Fruit fly (Drosophila melanogaster): ENCODE data around the gene Tom70.
A peak's percentile ranks its signal among the peaks of the same experiment; 100 is the strongest.

Gene Tom70

dm6 chr2L:12030552-12031131, 7.7 kb downstream of the Tom70 start:
- no peak for TF ChIP-seq Dll (optimal IDR thresholded peaks at IDR 0.05)
- no peak for TF ChIP-seq pan (optimal IDR thresholded peaks at IDR 0.05)
- no peak for TF ChIP-seq EcR (GFP tag; optimal IDR thresholded peaks at IDR 0.05)
- TF ChIP-seq psq (optimal IDR thresholded peaks at IDR 0.05): no peak
- TF ChIP-seq CG8478 (optimal IDR thresholded peaks at IDR 0.05): no peak
- no peak for TF ChIP-seq usp (GFP tag; optimal IDR thresholded peaks at IDR 0.05)

dm6 chr2L:12029594-12030197, 8.6 kb downstream of the Tom70 start:
- no peak for TF ChIP-seq psq (optimal IDR thresholded peaks at IDR 0.05)
- no peak for TF ChIP-seq Dll (optimal IDR thresholded peaks at IDR 0.05)
- no peak for TF ChIP-seq CG8478 (optimal IDR thresholded peaks at IDR 0.05)
- no peak for TF ChIP-seq EcR (GFP tag; optimal IDR thresholded peaks at IDR 0.05)
- no peak for TF ChIP-seq pan (optimal IDR thresholded peaks at IDR 0.05)
- TF ChIP-seq usp (GFP tag; optimal IDR thresholded peaks at IDR 0.05): no peak

- TF ChIP-seq EcR (GFP tag; optimal IDR thresholded peaks at IDR 0.05) (no peak), pan (optimal IDR thresholded peaks at IDR 0.05) (no peak), psq (optimal IDR thresholded peaks at IDR 0.05) (no peak), usp (GFP tag; optimal IDR thresholded peaks at IDR 0.05) (no peak), CG8478 (optimal IDR thresholded peaks at IDR 0.05) (no peak), Dll (optimal IDR thresholded peaks at IDR 0.05) (no peak)
Observed at dm6 chr2L:12028808-12029207, 9.5 kb downstream of the Tom70 start.

dm6 chr2L:12028102-12028501, 10.2 kb downstream of the Tom70 start:
- TF ChIP-seq Dll (optimal IDR thresholded peaks at IDR 0.05): no peak
- TF ChIP-seq psq (optimal IDR thresholded peaks at IDR 0.05): no peak
- no peak for TF ChIP-seq usp (GFP tag; optimal IDR thresholded peaks at IDR 0.05)
- no peak for TF ChIP-seq pan (optimal IDR thresholded peaks at IDR 0.05)
- TF ChIP-seq EcR (GFP tag; optimal IDR thresholded peaks at IDR 0.05): no peak
- TF ChIP-seq CG8478 (optimal IDR thresholded peaks at IDR 0.05): no peak

- TF ChIP-seq CG8478 (optimal IDR thresholded peaks at IDR 0.05): no peak
- TF ChIP-seq usp (GFP tag; optimal IDR thresholded peaks at IDR 0.05): no peak
- no peak for TF ChIP-seq psq (optimal IDR thresholded peaks at IDR 0.05)
- no peak for TF ChIP-seq EcR (GFP tag; optimal IDR thresholded peaks at IDR 0.05)
- TF ChIP-seq pan (optimal IDR thresholded peaks at IDR 0.05): no peak
- no peak for TF ChIP-seq Dll (optimal IDR thresholded peaks at IDR 0.05)
Observed at dm6 chr2L:12027435-12027834, 10.9 kb downstream of the Tom70 start, which contains the start of gene dmGlut. Gene dmGlut (plus strand): TSS chr2L:12027438.

dm6 chr2L:12026458-12027431, 11.6 kb downstream of the Tom70 start:
- TF ChIP-seq psq (optimal IDR thresholded peaks at IDR 0.05) (no peak), EcR (GFP tag; optimal IDR thresholded peaks at IDR 0.05) (no peak), usp (GFP tag; optimal IDR thresholded peaks at IDR 0.05) (no peak), CG8478 (optimal IDR thresholded peaks at IDR 0.05) (no peak), Dll (optimal IDR thresholded peaks at IDR 0.05) (no peak), pan (optimal IDR thresholded peaks at IDR 0.05) (no peak)

dm6 chr2L:12025505-12025904, 12.8 kb downstream of the Tom70 start:
- no peak for TF ChIP-seq Dll (optimal IDR thresholded peaks at IDR 0.05)
- TF ChIP-seq usp (GFP tag; optimal IDR thresholded peaks at IDR 0.05): no peak
- no peak for TF ChIP-seq psq (optimal IDR thresholded peaks at IDR 0.05)
- TF ChIP-seq pan (optimal IDR thresholded peaks at IDR 0.05): no peak
- no peak for TF ChIP-seq CG8478 (optimal IDR thresholded peaks at IDR 0.05)
- TF ChIP-seq EcR (GFP tag; optimal IDR thresholded peaks at IDR 0.05): no peak

dm6 chr2L:12024104-12024503, 14.2 kb downstream of the Tom70 start:
- no peak for TF ChIP-seq usp (GFP tag; optimal IDR thresholded peaks at IDR 0.05)
- TF ChIP-seq Dll (optimal IDR thresholded peaks at IDR 0.05): no peak
- no peak for TF ChIP-seq pan (optimal IDR thresholded peaks at IDR 0.05)
- TF ChIP-seq EcR (GFP tag; optimal IDR thresholded peaks at IDR 0.05): no peak
- TF ChIP-seq CG8478 (optimal IDR thresholded peaks at IDR 0.05): no peak
- no peak for TF ChIP-seq psq (optimal IDR thresholded peaks at IDR 0.05)

- TF ChIP-seq CG8478 (optimal IDR thresholded peaks at IDR 0.05): no peak
- no peak for TF ChIP-seq psq (optimal IDR thresholded peaks at IDR 0.05)
- no peak for TF ChIP-seq Dll (optimal IDR thresholded peaks at IDR 0.05)
- no peak for TF ChIP-seq pan (optimal IDR thresholded peaks at IDR 0.05)
- TF ChIP-seq EcR (GFP tag; optimal IDR thresholded peaks at IDR 0.05): no peak
- no peak for TF ChIP-seq usp (GFP tag; optimal IDR thresholded peaks at IDR 0.05)
Observed at dm6 chr2L:12021193-12021592, 17.1 kb downstream of the Tom70 start.

- TF ChIP-seq psq (optimal IDR thresholded peaks at IDR 0.05): no peak
- no peak for TF ChIP-seq usp (GFP tag; optimal IDR thresholded peaks at IDR 0.05)
- TF ChIP-seq Dll (optimal IDR thresholded peaks at IDR 0.05): no peak
- TF ChIP-seq CG8478 (optimal IDR thresholded peaks at IDR 0.05): no peak
- no peak for TF ChIP-seq EcR (GFP tag; optimal IDR thresholded peaks at IDR 0.05)
- TF ChIP-seq pan (optimal IDR thresholded peaks at IDR 0.05): no peak
Observed at dm6 chr2L:12020735-12021134, 17.6 kb downstream of the Tom70 start, which contains the start of gene Wdr81. Gene Wdr81 (minus strand): TSS chr2L:12020960.

- TF ChIP-seq psq (optimal IDR thresholded peaks at IDR 0.05): no peak
- TF ChIP-seq EcR (GFP tag; optimal IDR thresholded peaks at IDR 0.05): peak in 1 of 2 experiments; percentile 97
Observed at dm6 chr2L:12013741-12014393, 24.4 kb downstream of the Tom70 start.
